Worm (Caenorhabditis elegans) whole organism, L3 larva: Measurements from ENCODE around the gene T20G5.12.
"Not testable (repeated sequence)": the region's sequence is repeated elsewhere in the genome, so short reads cannot be mapped to it uniquely, and the experiment has no call there.

Experiments used
- R02D3.7 ChIP-seq: fragments of 150-350 bp; optimal IDR thresholded peaks from 2 replicates; lab custom pipeline; 2014; ENCODE audit warnings: missing biosample characterization, missing genetic modification characterization
- ZK546.5 ChIP-seq: sonication (generic microtip); optimal IDR thresholded peaks from 2 replicates; lab custom pipeline; 2017; ENCODE audit warnings: missing biosample characterization, missing genetic modification characterization
- aly-2 ChIP-seq: fragments of 150-350 bp; optimal IDR thresholded peaks from 2 replicates; lab custom pipeline; 2014; ENCODE audit warnings: missing biosample characterization, missing genetic modification characterization
- ama-1 ChIP-seq: fragments of 150-350 bp; optimal IDR thresholded peaks from 2 replicates; lab custom pipeline; 2018
- ceh-28 ChIP-seq: fragments of 150-350 bp; optimal IDR thresholded peaks from 2 replicates; lab custom pipeline; 2014; ENCODE audit warnings: missing biosample characterization, missing genetic modification reagents, missing genetic modification characterization
- ceh-82 ChIP-seq: fragments of 150-350 bp; optimal IDR thresholded peaks from 2 replicates; lab custom pipeline; 2014; ENCODE audit warnings: missing biosample characterization, missing genetic modification characterization
- daf-12 ChIP-seq: fragments of 150-350 bp; optimal IDR thresholded peaks from 2 replicates; lab custom pipeline; 2014; ENCODE audit warnings: missing biosample characterization, missing genetic modification reagents, missing genetic modification characterization
- egl-27 ChIP-seq: sonication (generic microtip); optimal IDR thresholded peaks from 4 replicates; lab custom pipeline; 2017; ENCODE audit warnings: missing biosample characterization, missing genetic modification reagents, missing genetic modification characterization
- egl-5 ChIP-seq: fragments of 150-350 bp; optimal IDR thresholded peaks from 2 replicates; lab custom pipeline; 2017; ENCODE audit warnings: missing biosample characterization, missing genetic modification reagents, missing genetic modification characterization, inconsistent platforms
- elt-1 ChIP-seq: fragments of 150-350 bp; optimal IDR thresholded peaks from 2 replicates; lab custom pipeline; 2014; ENCODE audit warnings: missing biosample characterization, missing genetic modification characterization
- elt-3 ChIP-seq, 3 experiments: fragments of 150-350 bp in 1 of 3; sonication (generic microtip) in 2 of 3; optimal IDR thresholded peaks; 2 replicates in 2 of 3; 4 replicates in 1 of 3; lab custom pipeline; 2014 to 2017; ENCODE audit warnings: missing biosample characterization in 3 of 3, missing genetic modification characterization in 3 of 3
- eor-1 ChIP-seq, 2 experiments: fragments of 150-350 bp; optimal IDR thresholded peaks; 2 replicates each; lab custom pipeline; 2014 to 2018; ENCODE audit warnings: missing biosample characterization in 2 of 2, missing genetic modification characterization in 2 of 2
- fkh-10 ChIP-seq: sonication (generic microtip); optimal IDR thresholded peaks from 2 replicates; lab custom pipeline; 2017; ENCODE audit warnings: missing biosample characterization, missing genetic modification reagents, missing genetic modification characterization
- fkh-2 ChIP-seq: fragments of 150-350 bp; optimal IDR thresholded peaks from 2 replicates; lab custom pipeline; 2014; ENCODE audit warnings: missing biosample characterization, missing genetic modification reagents, missing genetic modification characterization
- hmg-11 ChIP-seq: sonication (generic microtip); optimal IDR thresholded peaks from 2 replicates; lab custom pipeline; 2016; ENCODE audit warnings: missing genetic modification characterization, missing compliant biosample characterization
- lin-15B ChIP-seq: fragments of 150-350 bp; optimal IDR thresholded peaks from 2 replicates; lab custom pipeline; 2014; ENCODE audit warnings: missing biosample characterization, missing genetic modification characterization
- lin-39 ChIP-seq: fragments of 150-350 bp; optimal IDR thresholded peaks from 2 replicates; lab custom pipeline; 2018; ENCODE audit warnings: missing biosample characterization, missing genetic modification reagents, missing genetic modification characterization
- lsy-12 ChIP-seq: sonication (generic microtip); optimal IDR thresholded peaks from 2 replicates; lab custom pipeline; 2016; ENCODE audit warnings: mild to moderate bottlenecking, missing genetic modification characterization, missing compliant biosample characterization
- mml-1 ChIP-seq: fragments of 150-350 bp; sonication (generic microtip); optimal IDR thresholded peaks from 3 replicates; lab custom pipeline; 2014; ENCODE audit warnings: missing biosample characterization, missing genetic modification characterization
- nfya-1 ChIP-seq: sonication (generic microtip); optimal IDR thresholded peaks from 2 replicates; lab custom pipeline; 2017; ENCODE audit warnings: missing genetic modification characterization, mild to moderate bottlenecking, missing compliant biosample characterization, antibody characterized with exemption, moderate library complexity; ENCODE audit not compliant: insufficient read depth
- nhr-11 ChIP-seq: fragments of 150-350 bp; optimal IDR thresholded peaks from 2 replicates; lab custom pipeline; 2014; ENCODE audit warnings: missing biosample characterization, missing genetic modification characterization
- nhr-12 ChIP-seq: fragments of 150-350 bp; optimal IDR thresholded peaks from 2 replicates; lab custom pipeline; 2014; ENCODE audit warnings: missing biosample characterization, missing genetic modification characterization
- nhr-23 ChIP-seq: fragments of 150-350 bp; optimal IDR thresholded peaks from 2 replicates; lab custom pipeline; 2014; ENCODE audit warnings: missing biosample characterization, missing genetic modification reagents, missing genetic modification characterization
- nhr-25 ChIP-seq: sonication (generic microtip); optimal IDR thresholded peaks from 2 replicates; lab custom pipeline; 2017; ENCODE audit warnings: missing biosample characterization, missing genetic modification characterization
- nhr-28 ChIP-seq: fragments of 150-350 bp; optimal IDR thresholded peaks from 2 replicates; lab custom pipeline; 2014; ENCODE audit warnings: missing biosample characterization, missing genetic modification characterization
- nhr-43 ChIP-seq: sonication (generic microtip); optimal IDR thresholded peaks from 2 replicates; lab custom pipeline; 2016; ENCODE audit warnings: mild to moderate bottlenecking, missing genetic modification characterization, missing compliant biosample characterization; ENCODE audit not compliant: poor library complexity, severe bottlenecking
- nhr-67 ChIP-seq: fragments of 150-350 bp; optimal IDR thresholded peaks from 2 replicates; lab custom pipeline; 2014; ENCODE audit warnings: missing biosample characterization, missing genetic modification characterization
- nhr-76 ChIP-seq: fragments of 150-350 bp; sonication (generic microtip); optimal IDR thresholded peaks from 5 replicates; lab custom pipeline; 2014; ENCODE audit warnings: missing biosample characterization, missing genetic modification characterization
- nhr-77 ChIP-seq: fragments of 150-350 bp; optimal IDR thresholded peaks from 2 replicates; lab custom pipeline; 2014; ENCODE audit warnings: missing biosample characterization, missing genetic modification characterization
- sea-2 ChIP-seq: fragments of 150-350 bp; sonication (generic microtip); optimal IDR thresholded peaks from 4 replicates; lab custom pipeline; 2014; ENCODE audit warnings: missing biosample characterization, missing genetic modification reagents, missing genetic modification characterization
- skn-1 ChIP-seq: fragments of 150-350 bp; optimal IDR thresholded peaks from 2 replicates; lab custom pipeline; 2014; ENCODE audit warnings: missing biosample characterization, missing genetic modification characterization
- snpc-4 ChIP-seq: fragments of 150-350 bp; optimal IDR thresholded peaks from 2 replicates; lab custom pipeline; 2014; ENCODE audit warnings: missing biosample characterization, missing genetic modification characterization
- tbx-2 ChIP-seq: sonication (generic microtip); optimal IDR thresholded peaks from 2 replicates; lab custom pipeline; 2016; ENCODE audit warnings: mild to moderate bottlenecking, missing genetic modification characterization, missing compliant biosample characterization
- unc-39 ChIP-seq: sonication (generic microtip); optimal IDR thresholded peaks from 4 replicates; lab custom pipeline; 2017; ENCODE audit warnings: missing biosample characterization, missing genetic modification characterization
- unc-62 ChIP-seq: fragments of 150-350 bp; sonication (generic microtip); optimal IDR thresholded peaks from 4 replicates; lab custom pipeline; 2014; ENCODE audit warnings: missing biosample characterization, missing genetic modification reagents, missing genetic modification characterization
- zag-1 ChIP-seq: fragments of 150-350 bp; optimal IDR thresholded peaks from 2 replicates; lab custom pipeline; 2014; ENCODE audit warnings: missing biosample characterization, missing genetic modification characterization
- ztf-4 ChIP-seq: fragments of 150-350 bp; optimal IDR thresholded peaks from 2 replicates; lab custom pipeline; 2014; ENCODE audit warnings: missing biosample characterization, missing genetic modification characterization

Gene T20G5.12

ce11 chrIII:10221860-10222259, 20.5 kb downstream of the T20G5.12 start, which contains the start of gene Y70G10A.4:
Gene Y70G10A.4 (plus strand): TSS chrIII:10222160.
- TF ChIP-seq unc-39, nhr-28, skn-1 (tag; lab: Kevin White, UChicago): not testable (repeated sequence)

- no peak for TF ChIP-seq sea-2 (GFP tag; lab: Kevin White, UChicago)
- no peak for TF ChIP-seq elt-1
- TF ChIP-seq fkh-2 (tag; lab: Kevin White, UChicago), result no peak
- TF ChIP-seq ZK546.5, result no peak
- TF ChIP-seq daf-12 (tag; lab: Kevin White, UChicago), result no peak
Measured at ce11 chrIII:10231641-10232040, 30.2 kb downstream of the T20G5.12 start.

ce11 chrIII:10233979-10234378, 32.6 kb downstream of the T20G5.12 start, which contains the start of gene paml-1:
Gene paml-1 (minus strand): TSS chrIII:10234079.
- TF ChIP-seq nhr-28 (tag; lab: Kevin White, UChicago) (no peak), ama-1 (lab: Kevin White, UChicago) (no peak), nhr-11 (tag; lab: Kevin White, UChicago) (no peak), eor-1 (tag; optimal IDR thresholded peaks at IDR 0.05; lab: Kevin White, UChicago) (no peak), egl-5 (tag; lab: Kevin White, UChicago) (no peak)

- TF ChIP-seq ZK546.5 (no peak), snpc-4 (tag; lab: Kevin White, UChicago) (no peak), lsy-12 (tag; lab: Kevin White, UChicago) (no peak), ceh-28 (tag; lab: Kevin White, UChicago) (no peak), nhr-12 (tag; lab: Kevin White, UChicago) (no peak), daf-12 (tag; lab: Kevin White, UChicago) (no peak), unc-62 (GFP tag; lab: Kevin White, UChicago) (no peak), fkh-10 (GFP tag; lab: Kevin White, UChicago) (no peak), ceh-82 (tag; lab: Kevin White, UChicago) (no peak), tbx-2 (tag; lab: Kevin White, UChicago) (no peak), nhr-25 (tag; lab: Kevin White, UChicago) (peak; percentile 25), lin-15B (no peak), zag-1 (no peak), nhr-77 (no peak), R02D3.7 (tag; lab: Kevin White, UChicago) (no peak), nhr-23 (tag; lab: Kevin White, UChicago) (no peak), nhr-67 (tag; lab: Kevin White, UChicago) (no peak), eor-1 (tag; optimal IDR thresholded peaks at IDR 0.05; lab: Kevin White, UChicago) (no peak), nhr-43 (peak; percentile 9), ztf-4 (tag; lab: Kevin White, UChicago) (peak; percentile 16), mml-1 (tag; lab: Kevin White, UChicago) (no peak), hmg-11 (tag; lab: Kevin White, UChicago) (no peak), egl-27 (tag; lab: Kevin White, UChicago) (no peak), aly-2 (no peak), sea-2 (GFP tag; lab: Kevin White, UChicago) (no peak), nfya-1 (tag; lab: Kevin White, UChicago) (no peak), nhr-76 (tag; lab: Kevin White, UChicago) (no peak), nhr-11 (tag; lab: Kevin White, UChicago) (no peak), lin-39 (tag; lab: Kevin White, UChicago) (no peak), elt-3 (tag; optimal IDR thresholded peaks at IDR 0.05; lab: Kevin White, UChicago) (peak in 1 of 3 experiments; percentile 61), ama-1 (lab: Kevin White, UChicago) (peak; percentile 37)
Measured at ce11 chrIII:10236291-10236871, 35.0 kb downstream of the T20G5.12 start.
